Worm (Caenorhabditis elegans) whole organism, L3 larva: ENCODE data around the gene bath-31.

ENCODE experiments used
- R02D3.7 ChIP-seq: fragments of 150-350 bp; optimal IDR thresholded peaks from 2 replicates; lab custom pipeline; 2014; ENCODE audit warnings: missing biosample characterization, missing genetic modification characterization
- ZK546.5 ChIP-seq: sonication (generic microtip); optimal IDR thresholded peaks from 2 replicates; lab custom pipeline; 2017; ENCODE audit warnings: missing biosample characterization, missing genetic modification characterization
- ceh-16 ChIP-seq: sonication (generic microtip); optimal IDR thresholded peaks from 2 replicates; lab custom pipeline; 2017; ENCODE audit warnings: missing biosample characterization, missing genetic modification characterization
- ceh-82 ChIP-seq: fragments of 150-350 bp; optimal IDR thresholded peaks from 2 replicates; lab custom pipeline; 2014; ENCODE audit warnings: missing biosample characterization, missing genetic modification characterization
- egl-27 ChIP-seq: sonication (generic microtip); optimal IDR thresholded peaks from 4 replicates; lab custom pipeline; 2017; ENCODE audit warnings: missing biosample characterization, missing genetic modification reagents, missing genetic modification characterization
- fos-1 ChIP-seq: fragments of 150-350 bp; optimal IDR thresholded peaks from 2 replicates; lab custom pipeline; 2014; ENCODE audit warnings: missing biosample characterization, missing genetic modification characterization
- hmg-11 ChIP-seq: sonication (generic microtip); optimal IDR thresholded peaks from 2 replicates; lab custom pipeline; 2016; ENCODE audit warnings: missing genetic modification characterization, missing compliant biosample characterization
- lin-15B ChIP-seq: fragments of 150-350 bp; optimal IDR thresholded peaks from 2 replicates; lab custom pipeline; 2014; ENCODE audit warnings: missing biosample characterization, missing genetic modification characterization
- nfya-1 ChIP-seq: sonication (generic microtip); optimal IDR thresholded peaks from 2 replicates; lab custom pipeline; 2017; ENCODE audit warnings: missing genetic modification characterization, mild to moderate bottlenecking, missing compliant biosample characterization, antibody characterized with exemption, moderate library complexity; ENCODE audit not compliant: insufficient read depth
- nhr-43 ChIP-seq: sonication (generic microtip); optimal IDR thresholded peaks from 2 replicates; lab custom pipeline; 2016; ENCODE audit warnings: mild to moderate bottlenecking, missing genetic modification characterization, missing compliant biosample characterization; ENCODE audit not compliant: poor library complexity, severe bottlenecking
- skn-1 ChIP-seq: fragments of 150-350 bp; optimal IDR thresholded peaks from 2 replicates; lab custom pipeline; 2014; ENCODE audit warnings: missing biosample characterization, missing genetic modification characterization
- tbx-2 ChIP-seq: sonication (generic microtip); optimal IDR thresholded peaks from 2 replicates; lab custom pipeline; 2016; ENCODE audit warnings: mild to moderate bottlenecking, missing genetic modification characterization, missing compliant biosample characterization

DNA sequence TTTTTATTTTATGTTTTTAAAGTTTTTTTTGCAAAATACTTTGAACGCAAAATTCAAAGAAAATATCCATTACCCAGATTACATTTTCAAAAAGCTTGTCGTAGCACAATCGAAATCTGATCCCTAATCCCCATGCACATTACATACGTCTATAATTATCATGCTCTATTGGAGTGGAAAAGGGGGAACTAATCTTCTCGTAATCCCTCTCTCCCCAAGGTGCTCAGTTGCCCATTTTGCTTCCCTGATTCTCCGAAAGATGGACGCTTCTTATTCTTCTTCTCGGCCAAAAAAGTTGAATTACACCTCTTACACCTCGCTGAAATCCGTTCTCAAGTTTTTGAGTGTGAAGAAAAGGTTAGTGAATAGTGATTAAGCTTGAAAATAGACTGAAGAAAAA is 20.7 kb upstream of the bath-31 start, which contains the start of gene fbxc-53:
- TF ChIP-seq nfya-1 (tag; lab: Kevin White, UChicago) (no peak), nhr-43 (tag; lab: Kevin White, UChicago) (no peak), egl-27 (tag; lab: Kevin White, UChicago) (no peak), tbx-2 (tag; lab: Kevin White, UChicago) (no peak), ceh-16 (tag; lab: Kevin White, UChicago) (no peak), hmg-11 (no peak), fos-1 (no peak), ceh-82 (tag; lab: Kevin White, UChicago) (no peak), ZK546.5 (tag; lab: Kevin White, UChicago) (no peak), lin-15B (tag; lab: Kevin White, UChicago) (no peak), R02D3.7 (tag; lab: Kevin White, UChicago) (no peak), skn-1 (tag; lab: Kevin White, UChicago) (no peak)
